Fruit fly (Drosophila melanogaster) whole organism, embryonic: Measurements from ENCODE around the gene mnd.
A peak's percentile ranks its signal among the peaks of the same experiment; 100 is the strongest.

Experiments
- BtbVII ChIP-seq: fragments of 200-800 bp; sonication (Bioruptor generic); optimal IDR thresholded peaks from 3 replicates; lab custom pipeline; 2017; ENCODE audit warnings: missing biosample characterization, mild to moderate bottlenecking, missing genetic modification characterization
- CG10209 ChIP-seq: fragments of 200-800 bp; sonication (Bioruptor generic); optimal IDR thresholded peaks from 3 replicates; lab custom pipeline; 2017; ENCODE audit warnings: missing biosample characterization, mild to moderate bottlenecking, missing genetic modification characterization, missing genetic modification reagents
- CG10267 ChIP-seq: fragments of 200-800 bp; sonication (Bioruptor generic); optimal IDR thresholded peaks from 2 replicates; lab custom pipeline; 2018; ENCODE audit warnings: missing biosample characterization, mild to moderate bottlenecking, missing genetic modification characterization, moderate library complexity
- CG10979 ChIP-seq: fragments of 200-800 bp; sonication (Bioruptor generic); optimal IDR thresholded peaks from 2 replicates; lab custom pipeline; 2018; ENCODE audit warnings: missing biosample characterization, mild to moderate bottlenecking, missing genetic modification characterization, moderate library complexity
- CG12104 ChIP-seq: fragments of 200-800 bp; sonication (Bioruptor generic); optimal IDR thresholded peaks from 3 replicates; lab custom pipeline; 2016; ENCODE audit warnings: missing biosample characterization, missing genetic modification characterization
- CG12299 ChIP-seq: fragments of 200-800 bp; sonication (Bioruptor generic); optimal IDR thresholded peaks from 2 replicates; lab custom pipeline; 2018; ENCODE audit warnings: missing biosample characterization, mild to moderate bottlenecking, missing genetic modification characterization
- CG1233 ChIP-seq: fragments of 200-800 bp; sonication (Bioruptor generic); optimal IDR thresholded peaks from 4 replicates; lab custom pipeline; 2018; ENCODE audit warnings: missing biosample characterization, mild to moderate bottlenecking, missing genetic modification characterization
- CG14710 ChIP-seq: fragments of 200-800 bp; sonication (Bioruptor generic); optimal IDR thresholded peaks from 3 replicates; lab custom pipeline; 2019; ENCODE audit warnings: missing biosample characterization, mild to moderate bottlenecking, missing genetic modification characterization, moderate library complexity
- CG14860 ChIP-seq: fragments of 200-800 bp; sonication (Bioruptor generic); IDR thresholded peaks from 3 replicates; pipeline ENCODE4 v1.3.6; 2022; ENCODE audit warnings: missing biosample characterization, missing genetic modification characterization; ENCODE audit not compliant: partially characterized antibody
- CG17361 ChIP-seq: fragments of 200-800 bp; sonication (Bioruptor generic); IDR thresholded peaks from 3 replicates; pipeline ENCODE4 v1.3.6; 2022; ENCODE audit warnings: missing biosample characterization, missing genetic modification characterization
- CG18262 ChIP-seq: fragments of 200-800 bp; optimal IDR thresholded peaks from 3 replicates; lab custom pipeline; 2019; ENCODE audit warnings: missing biosample characterization, mild to moderate bottlenecking, missing genetic modification characterization, moderate library complexity
- CG1832 ChIP-seq: fragments of 200-800 bp; sonication (Bioruptor generic); optimal IDR thresholded peaks from 2 replicates; lab custom pipeline; 2017; ENCODE audit warnings: missing biosample characterization, mild to moderate bottlenecking, missing genetic modification characterization, inconsistent platforms
- CG18599 ChIP-seq: fragments of 200-800 bp; sonication (Bioruptor generic); optimal IDR thresholded peaks from 3 replicates; lab custom pipeline; 2017; ENCODE audit warnings: missing biosample characterization, missing genetic modification characterization, mild to moderate bottlenecking, moderate library complexity, missing genetic modification reagents
- CG30403 ChIP-seq: fragments of 200-800 bp; sonication (Bioruptor generic); optimal IDR thresholded peaks from 3 replicates; lab custom pipeline; 2016; ENCODE audit warnings: missing biosample characterization, missing genetic modification characterization
- CG31224 ChIP-seq: fragments of 200-800 bp; sonication (Bioruptor generic); IDR thresholded peaks from 2 replicates; pipeline ENCODE4 v1.3.6; 2022; ENCODE audit warnings: missing biosample characterization, missing genetic modification characterization
- CG31388 ChIP-seq: fragments of 200-800 bp; sonication (Bioruptor generic); optimal IDR thresholded peaks from 2 replicates; lab custom pipeline; 2016; ENCODE audit warnings: missing biosample characterization, missing genetic modification characterization
- CG3281 ChIP-seq: fragments of 200-800 bp; sonication (Bioruptor generic); optimal IDR thresholded peaks from 3 replicates; lab custom pipeline; 2017; ENCODE audit warnings: missing biosample characterization, mild to moderate bottlenecking, missing genetic modification characterization
- CG6854 ChIP-seq: fragments of 200-800 bp; sonication (Bioruptor generic); optimal IDR thresholded peaks from 3 replicates; lab custom pipeline; 2017; ENCODE audit warnings: missing biosample characterization, mild to moderate bottlenecking, missing genetic modification characterization
- CG8388 ChIP-seq: fragments of 200-800 bp; sonication (Bioruptor generic); optimal IDR thresholded peaks from 2 replicates; lab custom pipeline; 2019; ENCODE audit warnings: missing biosample characterization, mild to moderate bottlenecking, missing genetic modification characterization, moderate library complexity
- CG9727 ChIP-seq: fragments of 200-800 bp; sonication (Bioruptor generic); optimal IDR thresholded peaks from 3 replicates; lab custom pipeline; 2017; ENCODE audit warnings: missing biosample characterization, mild to moderate bottlenecking, missing genetic modification characterization
- CoRest ChIP-seq: fragments of 200-800 bp; sonication (Bioruptor generic); optimal IDR thresholded peaks from 3 replicates; lab custom pipeline; 2018; ENCODE audit warnings: missing biosample characterization, mild to moderate bottlenecking, missing genetic modification characterization, moderate library complexity
- D ChIP-seq, 2 experiments: fragments of 200-800 bp in 1 of 2; fragments of >200 bp in 1 of 2; sonication (Bioruptor generic) in 1 of 2; optimal IDR thresholded peaks; 2 replicates in 1 of 2; 3 replicates in 1 of 2; lab custom pipeline; 2017; ENCODE audit warnings: mild to moderate bottlenecking in 1 of 2, missing biosample characterization in 1 of 2, missing genetic modification characterization in 1 of 2, missing genetic modification reagents in 1 of 2
- D19A ChIP-seq: fragments of 200-800 bp; optimal IDR thresholded peaks from 3 replicates; lab custom pipeline; 2019; ENCODE audit warnings: missing biosample characterization, mild to moderate bottlenecking, missing genetic modification characterization, moderate library complexity
- Dbx ChIP-seq: fragments of 200-800 bp; sonication (Bioruptor generic); IDR thresholded peaks from 3 replicates; pipeline ENCODE4 v1.3.6; 2022; ENCODE audit warnings: missing biosample characterization, missing genetic modification characterization
- Deaf1 ChIP-seq: fragments of 200-800 bp; optimal IDR thresholded peaks from 3 replicates; lab custom pipeline; 2019; ENCODE audit warnings: missing biosample characterization, mild to moderate bottlenecking, missing genetic modification characterization, moderate library complexity
- Eip74EF ChIP-seq, 2 experiments: fragments of 200-800 bp in 1 of 2; fragments of >200 bp in 1 of 2; sonication (Bioruptor generic) in 1 of 2; optimal IDR thresholded peaks; 2 replicates each; lab custom pipeline; 2017 to 2019; ENCODE audit warnings: missing biosample characterization in 2 of 2, missing genetic modification characterization in 2 of 2, mild to moderate bottlenecking in 1 of 2, moderate library complexity in 1 of 2
- Hand ChIP-seq: fragments of 200-800 bp; sonication (Bioruptor generic); optimal IDR thresholded peaks from 2 replicates; lab custom pipeline; 2017; ENCODE audit warnings: mild to moderate bottlenecking, missing biosample characterization, missing genetic modification reagents, missing genetic modification characterization
- Hr3 ChIP-seq: fragments of 200-800 bp; sonication (Bioruptor generic); optimal IDR thresholded peaks from 3 replicates; lab custom pipeline; 2016; ENCODE audit warnings: missing biosample characterization, missing genetic modification characterization
- Scr ChIP-seq: fragments of 200-800 bp; sonication (Bioruptor generic); IDR thresholded peaks from 2 replicates; pipeline ENCODE4 v1.3.6; 2022; ENCODE audit warnings: missing biosample characterization, missing genetic modification characterization; ENCODE audit not compliant: partially characterized antibody
- Six4 ChIP-seq: fragments of 200-800 bp; sonication (Bioruptor generic); optimal IDR thresholded peaks from 2 replicates; lab custom pipeline; 2016; ENCODE audit warnings: missing biosample characterization, missing genetic modification characterization
- Sox100B ChIP-seq: fragments of 200-800 bp; sonication (Bioruptor generic); optimal IDR thresholded peaks from 3 replicates; lab custom pipeline; 2018; ENCODE audit warnings: missing biosample characterization, mild to moderate bottlenecking, missing genetic modification characterization
- Tbp ChIP-seq: fragments of >200 bp; optimal IDR thresholded peaks from 2 replicates; lab custom pipeline; 2018; ENCODE audit warnings: missing biosample characterization, missing genetic modification characterization
- abd-A ChIP-seq: fragments of 200-800 bp; sonication (Bioruptor generic); optimal IDR thresholded peaks from 3 replicates; lab custom pipeline; 2019; ENCODE audit warnings: missing biosample characterization, mild to moderate bottlenecking, missing genetic modification characterization, moderate library complexity
- cwo ChIP-seq: fragments of 200-800 bp; sonication (Bioruptor generic); optimal IDR thresholded peaks from 3 replicates; lab custom pipeline; 2017; ENCODE audit warnings: missing biosample characterization, missing genetic modification characterization, mild to moderate bottlenecking, moderate library complexity, missing genetic modification reagents
- exex ChIP-seq: fragments of 200-800 bp; sonication (Bioruptor generic); optimal IDR thresholded peaks from 4 replicates; lab custom pipeline; 2018; ENCODE audit warnings: missing biosample characterization, mild to moderate bottlenecking, missing genetic modification characterization, moderate library complexity
- fd102C ChIP-seq: fragments of 200-800 bp; sonication (Bioruptor generic); optimal IDR thresholded peaks from 2 replicates; lab custom pipeline; 2018; ENCODE audit warnings: missing biosample characterization, mild to moderate bottlenecking, missing genetic modification characterization, moderate library complexity
- grau ChIP-seq: fragments of 200-800 bp; optimal IDR thresholded peaks from 3 replicates; lab custom pipeline; 2019; ENCODE audit warnings: missing biosample characterization, mild to moderate bottlenecking, missing genetic modification characterization, moderate library complexity
- grn ChIP-seq: fragments of 200-800 bp; sonication (Bioruptor generic); optimal IDR thresholded peaks from 3 replicates; lab custom pipeline; 2017; ENCODE audit warnings: missing biosample characterization, missing genetic modification characterization
- ind ChIP-seq: fragments of 200-800 bp; sonication (Bioruptor generic); optimal IDR thresholded peaks from 3 replicates; lab custom pipeline; 2016; ENCODE audit warnings: missing biosample characterization, missing genetic modification characterization
- jing ChIP-seq: fragments of 200-800 bp; sonication (Bioruptor generic); optimal IDR thresholded peaks from 2 replicates; lab custom pipeline; 2018; ENCODE audit warnings: missing biosample characterization, mild to moderate bottlenecking, missing genetic modification characterization
- jumu ChIP-seq: fragments of 200-800 bp; sonication (Bioruptor generic); optimal IDR thresholded peaks from 3 replicates; lab custom pipeline; 2016; ENCODE audit warnings: missing biosample characterization, missing genetic modification characterization
- otp ChIP-seq: fragments of 200-800 bp; sonication (Bioruptor generic); IDR thresholded peaks from 3 replicates; pipeline ENCODE4, ENCODE4 v1.3.6; 2022; ENCODE audit warnings: missing biosample characterization, missing genetic modification characterization
- phol ChIP-seq: fragments of 200-800 bp; sonication (Bioruptor generic); optimal IDR thresholded peaks from 3 replicates; lab custom pipeline; 2018; ENCODE audit warnings: missing biosample characterization, mild to moderate bottlenecking, missing genetic modification characterization, moderate library complexity
- pnt ChIP-seq: fragments of 200-800 bp; sonication (Bioruptor generic); optimal IDR thresholded peaks from 3 replicates; lab custom pipeline; 2016; ENCODE audit warnings: missing biosample characterization, missing genetic modification characterization
- sisA ChIP-seq: fragments of 200-800 bp; sonication (Bioruptor generic); IDR thresholded peaks from 2 replicates; pipeline ENCODE4 v1.3.6; 2022; ENCODE audit warnings: missing biosample characterization, missing genetic modification characterization
- twi ChIP-seq: fragments of 200-800 bp; optimal IDR thresholded peaks from 2 replicates; lab custom pipeline; 2019; ENCODE audit warnings: missing biosample characterization, mild to moderate bottlenecking, missing genetic modification characterization, moderate library complexity
- wek ChIP-seq: fragments of 200-800 bp; sonication (Bioruptor generic); optimal IDR thresholded peaks from 3 replicates; lab custom pipeline; 2018; ENCODE audit warnings: missing biosample characterization, mild to moderate bottlenecking, missing genetic modification characterization, moderate library complexity

Gene mnd

DNA sequence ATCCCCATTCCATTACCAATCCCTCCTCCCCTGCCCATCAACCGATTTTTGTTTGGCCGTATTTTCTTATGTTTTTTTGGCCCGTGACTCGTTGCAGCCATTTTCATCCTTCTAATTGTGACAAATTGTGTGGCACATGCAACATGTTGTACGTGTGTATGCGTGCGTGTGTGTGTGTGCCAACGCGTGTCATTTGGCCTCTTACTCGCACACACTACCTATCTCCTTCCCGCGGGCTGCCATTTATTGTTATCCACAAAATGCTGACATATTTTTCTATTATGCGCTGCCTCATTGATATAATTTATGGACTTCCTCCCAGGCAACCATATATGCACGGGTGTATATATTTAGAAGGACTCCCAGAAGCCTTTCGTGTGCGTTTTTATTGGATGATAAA lies 46.9 kb downstream of the mnd start (continued):
- TF ChIP-seq jing (GFP tag; lab: Kevin White, UChicago): no peak
- no peak for TF ChIP-seq otp
- peak; percentile 80 for TF ChIP-seq D (optimal IDR thresholded peaks at IDR 0.05; lab: Kevin White, UChicago)
- no peak for TF ChIP-seq D (GFP tag; optimal IDR thresholded peaks at IDR 0.05; lab: Kevin White, UChicago)
- TF ChIP-seq Tbp (GFP tag; lab: Kevin White, UChicago): no peak
- no peak for TF ChIP-seq CG10979 (tag; lab: Kevin White, UChicago)
- TF ChIP-seq Scr (GFP tag; lab: Robert Waterston, UW): no peak
- no peak for TF ChIP-seq CoRest (tag; lab: Kevin White, UChicago)
- no peak for TF ChIP-seq pnt (GFP tag; lab: Kevin White, UChicago)
- no peak for TF ChIP-seq CG31388 (GFP tag; lab: Kevin White, UChicago)
- no peak for TF ChIP-seq CG9727 (GFP tag; lab: Kevin White, UChicago)
- TF ChIP-seq Sox100B: no peak
- peak; percentile 4 for TF ChIP-seq CG1832 (GFP tag; lab: Kevin White, UChicago)
- TF ChIP-seq twi: peak; percentile 68

DNA sequence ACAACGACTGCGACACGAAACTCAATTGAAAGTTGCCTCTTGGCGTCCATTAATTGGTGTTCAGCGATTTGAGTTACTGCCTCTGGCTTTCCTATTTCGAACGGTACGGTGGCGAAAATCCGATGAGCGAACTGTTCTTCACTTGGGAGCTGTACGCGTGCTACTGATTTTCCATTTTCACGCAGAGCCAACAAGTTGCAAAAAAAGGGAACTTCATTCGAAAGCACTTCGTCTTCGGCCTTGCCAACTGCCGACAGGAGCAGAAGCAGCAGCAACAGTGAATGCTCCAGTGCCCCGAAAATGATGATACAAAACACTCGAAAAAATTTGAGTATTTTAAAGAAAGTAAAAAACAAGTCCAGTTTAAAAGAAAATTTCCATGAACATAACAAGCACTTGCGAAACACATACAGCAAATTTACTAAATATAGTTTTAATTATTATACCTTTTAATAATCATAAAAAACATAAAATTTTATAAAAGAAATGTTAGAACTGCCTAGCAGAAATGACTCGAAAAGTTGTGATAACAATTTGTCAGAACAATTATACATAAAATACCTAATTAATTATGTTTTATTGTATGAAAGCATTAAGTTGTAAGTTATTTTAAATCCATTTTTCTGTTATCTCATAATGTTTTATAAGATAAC lies 49.3 kb downstream of the mnd start:
- TF ChIP-seq abd-A (tag; lab: Kevin White, UChicago) (peak; percentile 34), BtbVII (GFP tag; lab: Kevin White, UChicago) (peak; percentile 14), phol (tag; lab: Kevin White, UChicago) (peak; percentile 40), grau (peak; percentile 69), grn (no peak), exex (tag; lab: Kevin White, UChicago) (peak; percentile 3), CG17361 (GFP tag; lab: Robert Waterston, UW) (peak; percentile 65; the same call in 2 of the 3 replicates), CG3281 (GFP tag; lab: Kevin White, UChicago) (peak; percentile 63), Deaf1 (peak; percentile 64), CG10209 (GFP tag; lab: Kevin White, UChicago) (peak; percentile 45), Six4 (GFP tag; lab: Kevin White, UChicago) (peak; percentile 6), CG31224 (GFP tag; lab: Robert Waterston, UW) (no peak), CG14710 (tag; lab: Kevin White, UChicago) (no peak), CG8388 (GFP tag; lab: Kevin White, UChicago) (peak; percentile 10), D19A (tag; lab: Kevin White, UChicago) (peak; percentile 32), CG6854 (GFP tag; lab: Kevin White, UChicago) (peak; percentile 45), CG1233 (no peak), Eip74EF (GFP tag; optimal IDR thresholded peaks at IDR 0.05; lab: Kevin White, UChicago) (peak in 1 of 2 experiments; percentile 30), wek (GFP tag; lab: Kevin White, UChicago) (no peak), CG14860 (GFP tag; lab: Robert Waterston, UW) (no peak), CG18262 (tag; lab: Kevin White, UChicago) (peak; percentile 55), cwo (peak; percentile 56), ind (peak; percentile 68), CG18599 (peak; percentile 82), CG10267 (peak; percentile 44), jumu (GFP tag; lab: Kevin White, UChicago) (no peak), CG12299 (tag; lab: Kevin White, UChicago) (peak; percentile 24), sisA (GFP tag; lab: Robert Waterston, UW) (no peak), Hand (GFP tag; lab: Kevin White, UChicago) (peak; percentile 73), CG30403 (GFP tag; lab: Kevin White, UChicago) (peak; percentile 29), Hr3 (GFP tag; lab: Kevin White, UChicago) (peak; percentile 16), Dbx (GFP tag; lab: Robert Waterston, UW) (no peak), fd102C (no peak), CG12104 (peak; percentile 21)
